Fruit fly (Drosophila melanogaster) whole organism, embryonic: ENCODE results near the gene kraken.

Source experiments
- Awh ChIP-seq: fragments of 200-800 bp; sonication (Bioruptor generic); IDR thresholded peaks from 2 replicates; pipeline ENCODE4, ENCODE4 v1.3.6; 2022; ENCODE audit warnings: missing biosample characterization, missing genetic modification characterization
- B-H1 ChIP-seq: fragments of 200-800 bp; sonication (Bioruptor generic); IDR thresholded peaks from 3 replicates; pipeline ENCODE4 v1.3.6; 2022; ENCODE audit warnings: missing biosample characterization, missing genetic modification characterization
- Bteb2 ChIP-seq: fragments of 200-800 bp; sonication (Bioruptor generic); optimal IDR thresholded peaks from 2 replicates; lab custom pipeline; 2016; ENCODE audit warnings: missing biosample characterization, missing genetic modification characterization
- CG10462 ChIP-seq: fragments of 200-800 bp; sonication (Bioruptor generic); optimal IDR thresholded peaks from 2 replicates; lab custom pipeline; 2016; ENCODE audit warnings: missing biosample characterization, missing genetic modification characterization
- CG11504 ChIP-seq: fragments of 200-800 bp; sonication (Bioruptor generic); optimal IDR thresholded peaks from 3 replicates; lab custom pipeline; 2019; ENCODE audit warnings: missing biosample characterization, mild to moderate bottlenecking, missing genetic modification characterization, moderate library complexity
- CG11695 ChIP-seq: fragments of 200-800 bp; sonication (Bioruptor generic); IDR thresholded peaks from 3 replicates; pipeline ENCODE4 v1.3.6; 2022; ENCODE audit warnings: missing biosample characterization, missing genetic modification characterization
- CG13775 ChIP-seq: fragments of 200-800 bp; sonication (Bioruptor generic); optimal IDR thresholded peaks from 3 replicates; lab custom pipeline; 2017; ENCODE audit warnings: missing biosample characterization, mild to moderate bottlenecking, missing genetic modification characterization
- CG17359 ChIP-seq: fragments of 200-800 bp; sonication (Bioruptor generic); optimal IDR thresholded peaks from 3 replicates; lab custom pipeline; 2018; ENCODE audit warnings: missing biosample characterization, mild to moderate bottlenecking, missing genetic modification characterization, moderate library complexity
- CG17385 ChIP-seq: fragments of 200-800 bp; sonication (Bioruptor generic); optimal IDR thresholded peaks from 3 replicates; lab custom pipeline; 2018; ENCODE audit warnings: missing biosample characterization, mild to moderate bottlenecking, missing genetic modification characterization
- CG2120 ChIP-seq: fragments of 200-800 bp; sonication (Bioruptor generic); optimal IDR thresholded peaks from 3 replicates; lab custom pipeline; 2016; ENCODE audit warnings: missing biosample characterization, missing genetic modification characterization
- CG34224 ChIP-seq: fragments of 200-800 bp; sonication (Bioruptor generic); IDR thresholded peaks from 3 replicates; pipeline ENCODE4 v1.3.6; 2022; ENCODE audit warnings: missing biosample characterization, missing genetic modification characterization; ENCODE audit not compliant: partially characterized antibody
- CG3726 ChIP-seq: fragments of 200-800 bp; sonication (Bioruptor generic); IDR thresholded peaks from 3 replicates; pipeline ENCODE4, ENCODE4 v1.3.6; 2022; ENCODE audit warnings: missing biosample characterization, missing genetic modification characterization
- CG3847 ChIP-seq: fragments of 200-800 bp; sonication (Bioruptor generic); IDR thresholded peaks from 2 replicates; pipeline ENCODE4 v1.3.6; 2022; ENCODE audit warnings: missing biosample characterization, missing genetic modification characterization
- CG4730 ChIP-seq: fragments of 200-800 bp; sonication (Bioruptor generic); IDR thresholded peaks from 2 replicates; pipeline ENCODE4 v1.3.6; 2022; ENCODE audit warnings: missing biosample characterization, missing genetic modification characterization
- CG6791 ChIP-seq: fragments of 200-800 bp; sonication (Bioruptor generic); IDR thresholded peaks from 3 replicates; pipeline ENCODE4 v1.3.6; 2022; ENCODE audit warnings: missing biosample characterization, missing genetic modification characterization; ENCODE audit not compliant: partially characterized antibody
- CG8281 ChIP-seq: fragments of 200-800 bp; sonication (Bioruptor generic); optimal IDR thresholded peaks from 2 replicates; lab custom pipeline; 2018; ENCODE audit warnings: missing biosample characterization, mild to moderate bottlenecking, missing genetic modification characterization, moderate library complexity
- CG8388 ChIP-seq: fragments of 200-800 bp; sonication (Bioruptor generic); optimal IDR thresholded peaks from 2 replicates; lab custom pipeline; 2019; ENCODE audit warnings: missing biosample characterization, mild to moderate bottlenecking, missing genetic modification characterization, moderate library complexity
- CG8765 ChIP-seq: fragments of 200-800 bp; sonication (Bioruptor generic); IDR thresholded peaks from 2 replicates; pipeline ENCODE4 v1.3.6; 2022; ENCODE audit warnings: missing biosample characterization, missing genetic modification characterization
- CTCF ChIP-seq: fragments of 200-800 bp; sonication (Bioruptor generic); optimal IDR thresholded peaks from 2 replicates; lab custom pipeline; 2017; ENCODE audit warnings: missing biosample characterization, mild to moderate bottlenecking, missing genetic modification characterization, moderate library complexity
- D19A ChIP-seq: fragments of 200-800 bp; optimal IDR thresholded peaks from 3 replicates; lab custom pipeline; 2019; ENCODE audit warnings: missing biosample characterization, mild to moderate bottlenecking, missing genetic modification characterization, moderate library complexity
- Dll ChIP-seq: fragments of 200-800 bp; sonication (Bioruptor generic); IDR thresholded peaks from 4 replicates; pipeline ENCODE4 v1.3.6; 2022; ENCODE audit warnings: missing biosample characterization, missing genetic modification characterization; ENCODE audit not compliant: partially characterized antibody
- E2f2 ChIP-seq: fragments of 200-800 bp; sonication (Bioruptor generic); IDR thresholded peaks from 2 replicates; pipeline ENCODE4 v1.3.6; 2022; ENCODE audit warnings: missing biosample characterization, missing genetic modification characterization
- HLH3B ChIP-seq: fragments of 200-800 bp; sonication (Bioruptor generic); IDR thresholded peaks from 2 replicates; pipeline ENCODE4 v1.3.6; 2022; ENCODE audit warnings: missing biosample characterization, missing genetic modification characterization
- Hmx ChIP-seq: fragments of 200-800 bp; sonication (Bioruptor generic); optimal IDR thresholded peaks from 2 replicates; lab custom pipeline; 2016; ENCODE audit warnings: missing biosample characterization, missing genetic modification characterization
- Hr78 ChIP-seq, 2 experiments: fragments of 200-800 bp in 1 of 2; fragments of >200 bp in 1 of 2; sonication (Bioruptor generic) in 1 of 2; optimal IDR thresholded peaks; 2 replicates each; lab custom pipeline; 2017 to 2019; ENCODE audit warnings: missing biosample characterization in 2 of 2, missing genetic modification characterization in 2 of 2, mild to moderate bottlenecking in 1 of 2, moderate library complexity in 1 of 2
- MBD-R2 ChIP-seq: fragments of 200-800 bp; sonication (Bioruptor generic); IDR thresholded peaks from 2 replicates; pipeline ENCODE4 v1.3.6; 2022; ENCODE audit warnings: missing biosample characterization, missing genetic modification characterization
- MESR4 ChIP-seq: fragments of 200-800 bp; sonication (Bioruptor generic); optimal IDR thresholded peaks from 2 replicates; lab custom pipeline; 2018; ENCODE audit warnings: missing biosample characterization, mild to moderate bottlenecking, missing genetic modification characterization, moderate library complexity
- Mad ChIP-seq: fragments of 200-800 bp; sonication (Bioruptor generic); optimal IDR thresholded peaks from 2 replicates; lab custom pipeline; 2016; ENCODE audit warnings: missing biosample characterization, missing genetic modification characterization
- Max ChIP-seq: fragments of 200-800 bp; sonication (Bioruptor generic); optimal IDR thresholded peaks from 2 replicates; lab custom pipeline; 2016; ENCODE audit warnings: missing biosample characterization, mild to moderate bottlenecking, missing genetic modification characterization
- NC2β ChIP-seq: fragments of 200-800 bp; sonication (Bioruptor generic); optimal IDR thresholded peaks from 2 replicates; lab custom pipeline; 2016; ENCODE audit warnings: missing biosample characterization, missing genetic modification characterization
- Nf-YC ChIP-seq: fragments of 200-800 bp; optimal IDR thresholded peaks from 3 replicates; lab custom pipeline; 2019; ENCODE audit warnings: missing biosample characterization, mild to moderate bottlenecking, missing genetic modification characterization, moderate library complexity
- Sry-β ChIP-seq: fragments of 200-800 bp; sonication (Bioruptor generic); optimal IDR thresholded peaks from 2 replicates; lab custom pipeline; 2018; ENCODE audit warnings: missing biosample characterization, mild to moderate bottlenecking, missing genetic modification characterization, moderate library complexity
- ato ChIP-seq: fragments of 200-800 bp; sonication (Bioruptor generic); IDR thresholded peaks from 2 replicates; pipeline ENCODE4 v1.3.6; 2022; ENCODE audit warnings: missing biosample characterization, missing genetic modification characterization; ENCODE audit not compliant: partially characterized antibody
- bbx ChIP-seq: fragments of 200-800 bp; sonication (Bioruptor generic); IDR thresholded peaks from 2 replicates; pipeline ENCODE4 v1.3.6; 2022; ENCODE audit warnings: missing biosample characterization, missing genetic modification characterization; ENCODE audit not compliant: partially characterized antibody
- bigmax ChIP-seq: fragments of 200-800 bp; sonication (Bioruptor generic); optimal IDR thresholded peaks from 2 replicates; lab custom pipeline; 2018; ENCODE audit warnings: missing biosample characterization, mild to moderate bottlenecking, missing genetic modification characterization
- bowl ChIP-seq: fragments of 200-800 bp; sonication (Bioruptor generic); IDR thresholded peaks from 2 replicates; pipeline ENCODE4 v1.3.6; 2022; ENCODE audit warnings: missing biosample characterization, missing genetic modification characterization
- chif ChIP-seq, 2 experiments: fragments of 200-800 bp; sonication (Bioruptor generic); optimal IDR thresholded peaks; 3 replicates each; lab custom pipeline; 2016; ENCODE audit warnings: missing biosample characterization in 2 of 2, missing genetic modification characterization in 2 of 2
- chinmo ChIP-seq: fragments of 200-800 bp; sonication (Bioruptor generic); IDR thresholded peaks from 4 replicates; pipeline ENCODE4 v1.3.6; 2022; ENCODE audit warnings: missing biosample characterization, missing genetic modification characterization; ENCODE audit not compliant: partially characterized antibody
- gsb-n ChIP-seq: fragments of 200-800 bp; sonication (Bioruptor generic); optimal IDR thresholded peaks from 3 replicates; lab custom pipeline; 2018; ENCODE audit warnings: missing biosample characterization, mild to moderate bottlenecking, missing genetic modification characterization
- kah ChIP-seq: fragments of 200-800 bp; sonication (Bioruptor generic); optimal IDR thresholded peaks from 2 replicates; lab custom pipeline; 2018; ENCODE audit warnings: missing biosample characterization, mild to moderate bottlenecking, missing genetic modification characterization
- lmd ChIP-seq: fragments of 200-800 bp; sonication (Bioruptor generic); IDR thresholded peaks from 2 replicates; pipeline ENCODE4 v1.3.6; 2022; ENCODE audit warnings: missing biosample characterization, missing genetic modification characterization
- mld ChIP-seq: fragments of 200-800 bp; sonication (Bioruptor generic); IDR thresholded peaks from 3 replicates; pipeline ENCODE4 v1.3.6; 2022; ENCODE audit warnings: missing biosample characterization, missing genetic modification characterization; ENCODE audit not compliant: partially characterized antibody
- peb ChIP-seq: fragments of 200-800 bp; sonication (Bioruptor generic); IDR thresholded peaks from 2 replicates; pipeline ENCODE4 v1.3.6; 2022; ENCODE audit warnings: missing biosample characterization, missing genetic modification characterization
- phol ChIP-seq: fragments of 200-800 bp; sonication (Bioruptor generic); optimal IDR thresholded peaks from 3 replicates; lab custom pipeline; 2018; ENCODE audit warnings: missing biosample characterization, mild to moderate bottlenecking, missing genetic modification characterization, moderate library complexity
- repo ChIP-seq: fragments of 200-800 bp; sonication (Bioruptor generic); optimal IDR thresholded peaks from 2 replicates; lab custom pipeline; 2016; ENCODE audit warnings: missing biosample characterization, missing genetic modification characterization
- schlank ChIP-seq: fragments of 200-800 bp; sonication (Bioruptor generic); optimal IDR thresholded peaks from 2 replicates; lab custom pipeline; 2018; ENCODE audit warnings: missing biosample characterization, mild to moderate bottlenecking, missing genetic modification characterization
- scrt ChIP-seq: fragments of 200-800 bp; sonication (Bioruptor generic); optimal IDR thresholded peaks from 2 replicates; lab custom pipeline; 2018; ENCODE audit warnings: missing biosample characterization, mild to moderate bottlenecking, missing genetic modification characterization, moderate library complexity
- so ChIP-seq: fragments of 200-800 bp; sonication (Bioruptor generic); IDR thresholded peaks from 3 replicates; pipeline ENCODE4 v1.3.6; 2022; ENCODE audit warnings: missing biosample characterization, missing genetic modification characterization
- trem ChIP-seq: fragments of 200-800 bp; optimal IDR thresholded peaks from 3 replicates; lab custom pipeline; 2019; ENCODE audit warnings: missing biosample characterization, mild to moderate bottlenecking, missing genetic modification characterization, moderate library complexity
- tx ChIP-seq: fragments of 200-800 bp; sonication (Bioruptor generic); optimal IDR thresholded peaks from 2 replicates; lab custom pipeline; 2016; ENCODE audit warnings: missing biosample characterization, missing genetic modification characterization
- wek ChIP-seq: fragments of 200-800 bp; sonication (Bioruptor generic); optimal IDR thresholded peaks from 3 replicates; lab custom pipeline; 2018; ENCODE audit warnings: missing biosample characterization, mild to moderate bottlenecking, missing genetic modification characterization, moderate library complexity

Gene kraken

dm6 chr2L:815785-816389 lies 36.7 kb upstream of the kraken start, which contains the start of the genes Saf6 and Pex12 (continued):
- no peak for TF ChIP-seq NC2β (GFP tag; lab: Kevin White, UChicago)
- peak; percentile 89 for TF ChIP-seq chinmo (GFP tag; lab: Robert Waterston, UW)
- no peak for TF ChIP-seq Hr78 (GFP tag; optimal IDR thresholded peaks at IDR 0.05; lab: Kevin White, UChicago)
- TF ChIP-seq mld (GFP tag; lab: Robert Waterston, UW) = 0 out of 3 replicates have a peak, but pooled peaks have one; percentile 51
- no peak for TF ChIP-seq CG4730 (GFP tag; lab: Robert Waterston, UW)
- peak; percentile 82 for TF ChIP-seq bbx
- TF ChIP-seq phol = no peak
- peak; percentile 11 for TF ChIP-seq trem (tag; lab: Kevin White, UChicago)
- no peak for TF ChIP-seq Nf-YC (tag; lab: Kevin White, UChicago)
- TF ChIP-seq CG11695 (GFP tag; lab: Robert Waterston, UW) = no peak
- no peak for TF ChIP-seq CG8388
- no peak for TF ChIP-seq lmd (GFP tag; lab: Robert Waterston, UW)
- TF ChIP-seq kah (GFP tag; lab: Kevin White, UChicago) = no peak
- TF ChIP-seq Mad (GFP tag; lab: Kevin White, UChicago) = no peak
- TF ChIP-seq Hmx (GFP tag; lab: Kevin White, UChicago) = no peak
- no peak for TF ChIP-seq CTCF (GFP tag; lab: Kevin White, UChicago)
- peak; percentile 90 for TF ChIP-seq MBD-R2
- no peak for TF ChIP-seq tx (GFP tag; lab: Kevin White, UChicago)
- TF ChIP-seq CG10462 = no peak
- no peak for TF ChIP-seq Bteb2
- TF ChIP-seq peb (GFP tag; lab: Robert Waterston, UW) = no peak
- TF ChIP-seq MESR4 (GFP tag; lab: Kevin White, UChicago) = peak; percentile 41
- no peak for TF ChIP-seq CG3847 (GFP tag; lab: Robert Waterston, UW)
- TF ChIP-seq CG8765 = no peak
- TF ChIP-seq Sry-β (GFP tag; lab: Kevin White, UChicago) = peak; percentile 91
- TF ChIP-seq bowl (GFP tag; lab: Robert Waterston, UW) = no peak
- TF ChIP-seq HLH3B (GFP tag; lab: Robert Waterston, UW) = no peak
- TF ChIP-seq CG2120 (GFP tag; lab: Kevin White, UChicago) = no peak
- TF ChIP-seq Max (GFP tag; lab: Kevin White, UChicago) = no peak
- TF ChIP-seq Awh (GFP tag; lab: Robert Waterston, UW) = no peak
- no peak for TF ChIP-seq CG8281 (tag; lab: Kevin White, UChicago)
- no peak for TF ChIP-seq D19A (tag; lab: Kevin White, UChicago)
- no peak for TF ChIP-seq scrt (GFP tag; lab: Kevin White, UChicago)
- no peak for TF ChIP-seq gsb-n (tag; lab: Kevin White, UChicago)
- TF ChIP-seq CG17385 (GFP tag; lab: Kevin White, UChicago) = no peak
- no peak for TF ChIP-seq CG17359 (tag; lab: Kevin White, UChicago)
- no peak for TF ChIP-seq CG3726 (GFP tag; lab: Robert Waterston, UW)
- TF ChIP-seq schlank = no peak
- TF ChIP-seq ato = peak; percentile 75
- peak; percentile 21 for TF ChIP-seq bigmax (GFP tag; lab: Kevin White, UChicago)
- peak; percentile 81 for TF ChIP-seq CG6791 (GFP tag; lab: Robert Waterston, UW)
- TF ChIP-seq B-H1 (GFP tag; lab: Robert Waterston, UW) = no peak
- peak; percentile 8 for TF ChIP-seq CG13775
- no peak for TF ChIP-seq wek (GFP tag; lab: Kevin White, UChicago)
- no peak for TF ChIP-seq chif (GFP tag; optimal IDR thresholded peaks at IDR 0.05; lab: Kevin White, UChicago)
- TF ChIP-seq E2f2 (GFP tag; lab: Robert Waterston, UW) = peak; percentile 52
- peak; percentile 91 for TF ChIP-seq CG34224
- TF ChIP-seq CG11504 (tag; lab: Kevin White, UChicago) = no peak
- no peak for TF ChIP-seq so
- no peak for TF ChIP-seq repo (GFP tag; lab: Kevin White, UChicago)
- peak; percentile 89 for TF ChIP-seq Dll (GFP tag; lab: Robert Waterston, UW)
